Fruit fly (Drosophila melanogaster) Kc167 (cell line): ENCODE results near the gene Scm.

Experiments
- psq ChIP-seq: fragments of >200 bp; optimal IDR thresholded peaks from 2 replicates; lab custom pipeline; 2017; ENCODE audit warnings: missing external identifiers
- ttk ChIP-seq: sonication (Bioruptor generic); optimal IDR thresholded peaks from 2 replicates; lab custom pipeline; 2017; ENCODE audit warnings: missing external identifiers

dm6 chr3R:9677734-9678341, 40.4 kb upstream of the Scm start, which contains the start of gene p23:
- TF ChIP-seq psq (lab: Kevin White, UChicago) (no peak), ttk (lab: Kevin White, UChicago) (no peak)
